Fruit fly (Drosophila melanogaster) whole organism, embryonic: ENCODE results near the gene CG5762.

Experiments
- Abd-B ChIP-seq: fragments of 200-800 bp; sonication (Bioruptor generic); optimal IDR thresholded peaks from 2 replicates; lab custom pipeline; 2018; ENCODE audit warnings: missing biosample characterization, mild to moderate bottlenecking, missing genetic modification characterization, moderate library complexity
- Atf3 ChIP-seq: fragments of 200-800 bp; sonication (Bioruptor generic); optimal IDR thresholded peaks from 3 replicates; lab custom pipeline; 2016; ENCODE audit warnings: missing biosample characterization, missing genetic modification characterization
- Bdp1 ChIP-seq: fragments of 200-800 bp; sonication (Bioruptor generic); optimal IDR thresholded peaks from 3 replicates; lab custom pipeline; 2016; ENCODE audit warnings: missing biosample characterization, missing genetic modification characterization
- Blimp-1 ChIP-seq: fragments of 200-800 bp; sonication (Bioruptor generic); optimal IDR thresholded peaks from 3 replicates; lab custom pipeline; 2018; ENCODE audit warnings: missing biosample characterization, missing genetic modification characterization, mild to moderate bottlenecking, moderate library complexity, missing genetic modification reagents
- CG10431 ChIP-seq: fragments of 200-800 bp; sonication (Bioruptor generic); optimal IDR thresholded peaks from 3 replicates; lab custom pipeline; 2018; ENCODE audit warnings: missing biosample characterization, mild to moderate bottlenecking, missing genetic modification characterization
- CG10979 ChIP-seq: fragments of 200-800 bp; sonication (Bioruptor generic); optimal IDR thresholded peaks from 2 replicates; lab custom pipeline; 2018; ENCODE audit warnings: missing biosample characterization, mild to moderate bottlenecking, missing genetic modification characterization, moderate library complexity
- CG12104 ChIP-seq: fragments of 200-800 bp; sonication (Bioruptor generic); optimal IDR thresholded peaks from 3 replicates; lab custom pipeline; 2016; ENCODE audit warnings: missing biosample characterization, missing genetic modification characterization
- CG12659 ChIP-seq: fragments of 200-800 bp; sonication (Bioruptor generic); optimal IDR thresholded peaks from 3 replicates; lab custom pipeline; 2017; ENCODE audit warnings: mild to moderate bottlenecking, missing biosample characterization, missing genetic modification reagents, missing genetic modification characterization
- CG14965 ChIP-seq: fragments of 200-800 bp; sonication (Bioruptor generic); optimal IDR thresholded peaks from 2 replicates; lab custom pipeline; 2016; ENCODE audit warnings: missing biosample characterization, missing genetic modification characterization, borderline replicate concordance
- CG1603 ChIP-seq: fragments of 200-800 bp; sonication (Bioruptor generic); optimal IDR thresholded peaks from 2 replicates; lab custom pipeline; 2019; ENCODE audit warnings: missing biosample characterization, mild to moderate bottlenecking, missing genetic modification characterization, moderate library complexity
- CG1647 ChIP-seq: fragments of 200-800 bp; sonication (Bioruptor generic); optimal IDR thresholded peaks from 3 replicates; lab custom pipeline; 2016; ENCODE audit warnings: missing biosample characterization, missing genetic modification characterization
- CG17802 ChIP-seq: fragments of 200-800 bp; sonication (Bioruptor generic); optimal IDR thresholded peaks from 2 replicates; lab custom pipeline; 2018; ENCODE audit warnings: missing biosample characterization, mild to moderate bottlenecking, missing genetic modification characterization, moderate library complexity
- CG2678 ChIP-seq: fragments of 200-800 bp; sonication (Bioruptor generic); optimal IDR thresholded peaks from 3 replicates; lab custom pipeline; 2019; ENCODE audit warnings: missing biosample characterization, mild to moderate bottlenecking, missing genetic modification characterization, moderate library complexity
- CG32532 ChIP-seq: fragments of 200-800 bp; sonication (Bioruptor generic); IDR thresholded peaks from 2 replicates; pipeline ENCODE4 v1.3.6; 2022; ENCODE audit warnings: missing biosample characterization, missing genetic modification characterization
- CG34376 ChIP-seq: fragments of 200-800 bp; sonication (Bioruptor generic); optimal IDR thresholded peaks from 2 replicates; lab custom pipeline; 2018; ENCODE audit warnings: missing biosample characterization, mild to moderate bottlenecking, missing genetic modification characterization
- CG43689 ChIP-seq: fragments of 200-800 bp; sonication (Bioruptor generic); IDR thresholded peaks from 2 replicates; pipeline ENCODE4 v1.3.6; 2022; ENCODE audit warnings: missing biosample characterization, missing genetic modification characterization
- CG4424 ChIP-seq: fragments of 200-800 bp; sonication (Bioruptor generic); optimal IDR thresholded peaks from 3 replicates; lab custom pipeline; 2016; ENCODE audit warnings: missing biosample characterization, missing genetic modification characterization
- CG4730 ChIP-seq: fragments of 200-800 bp; sonication (Bioruptor generic); IDR thresholded peaks from 2 replicates; pipeline ENCODE4 v1.3.6; 2022; ENCODE audit warnings: missing biosample characterization, missing genetic modification characterization
- CG5245 ChIP-seq: fragments of 200-800 bp; sonication (Bioruptor generic); optimal IDR thresholded peaks from 3 replicates; lab custom pipeline; 2016; ENCODE audit warnings: missing biosample characterization, missing genetic modification characterization
- CG6791 ChIP-seq: fragments of 200-800 bp; sonication (Bioruptor generic); IDR thresholded peaks from 3 replicates; pipeline ENCODE4 v1.3.6; 2022; ENCODE audit warnings: missing biosample characterization, missing genetic modification characterization; ENCODE audit not compliant: partially characterized antibody
- CG8924 ChIP-seq: fragments of 200-800 bp; optimal IDR thresholded peaks from 3 replicates; lab custom pipeline; 2019; ENCODE audit warnings: missing biosample characterization, mild to moderate bottlenecking, missing genetic modification characterization, moderate library complexity
- CG8944 ChIP-seq: fragments of 200-800 bp; sonication (Bioruptor generic); optimal IDR thresholded peaks from 3 replicates; lab custom pipeline; 2016; ENCODE audit warnings: missing biosample characterization, missing genetic modification characterization
- CHES-1-like ChIP-seq: fragments of 200-800 bp; sonication (Bioruptor generic); optimal IDR thresholded peaks from 2 replicates; lab custom pipeline; 2016; ENCODE audit warnings: missing biosample characterization, missing genetic modification characterization
- D ChIP-seq, 2 experiments: fragments of 200-800 bp in 1 of 2; fragments of >200 bp in 1 of 2; sonication (Bioruptor generic) in 1 of 2; optimal IDR thresholded peaks; 2 replicates in 1 of 2; 3 replicates in 1 of 2; lab custom pipeline; 2017; ENCODE audit warnings: mild to moderate bottlenecking in 1 of 2, missing biosample characterization in 1 of 2, missing genetic modification characterization in 1 of 2, missing genetic modification reagents in 1 of 2
- Fer2 ChIP-seq: fragments of 200-800 bp; sonication (Bioruptor generic); optimal IDR thresholded peaks from 2 replicates; lab custom pipeline; 2018; ENCODE audit warnings: missing biosample characterization, mild to moderate bottlenecking, missing genetic modification characterization, moderate library complexity
- Hey ChIP-seq: fragments of 200-800 bp; sonication (Bioruptor generic); optimal IDR thresholded peaks from 3 replicates; lab custom pipeline; 2018; ENCODE audit warnings: missing biosample characterization, mild to moderate bottlenecking, missing genetic modification characterization
- Max ChIP-seq: fragments of 200-800 bp; sonication (Bioruptor generic); optimal IDR thresholded peaks from 2 replicates; lab custom pipeline; 2016; ENCODE audit warnings: missing biosample characterization, mild to moderate bottlenecking, missing genetic modification characterization
- Nf-YB ChIP-seq: fragments of 200-800 bp; sonication (Bioruptor generic); optimal IDR thresholded peaks from 3 replicates; lab custom pipeline; 2019; ENCODE audit warnings: missing biosample characterization, mild to moderate bottlenecking, missing genetic modification characterization, moderate library complexity
- Rx ChIP-seq: fragments of 200-800 bp; sonication (Bioruptor generic); IDR thresholded peaks from 2 replicates; pipeline ENCODE4 v1.3.6; 2022; ENCODE audit warnings: missing biosample characterization, missing genetic modification characterization
- Taf1 ChIP-seq: fragments of 200-800 bp; sonication (Bioruptor generic); IDR thresholded peaks from 2 replicates; pipeline ENCODE4 v1.3.6; 2022; ENCODE audit warnings: missing biosample characterization, missing genetic modification characterization
- cad ChIP-seq: fragments of >200 bp; optimal IDR thresholded peaks from 2 replicates; lab custom pipeline; 2017; ENCODE audit warnings: missing biosample characterization, missing genetic modification characterization
- cato ChIP-seq: fragments of 200-800 bp; sonication (Bioruptor generic); optimal IDR thresholded peaks from 2 replicates; lab custom pipeline; 2016; ENCODE audit warnings: missing biosample characterization, missing genetic modification characterization, borderline replicate concordance
- crol ChIP-seq: fragments of 200-800 bp; sonication (Bioruptor generic); IDR thresholded peaks from 2 replicates; pipeline ENCODE4 v1.3.6; 2022; ENCODE audit warnings: missing biosample characterization, missing genetic modification characterization
- dm ChIP-seq: fragments of 200-800 bp; sonication (Bioruptor generic); optimal IDR thresholded peaks from 3 replicates; lab custom pipeline; 2016; ENCODE audit warnings: missing biosample characterization, missing genetic modification characterization
- dmrt99B ChIP-seq: fragments of 200-800 bp; sonication (Bioruptor generic); optimal IDR thresholded peaks from 2 replicates; lab custom pipeline; 2018; ENCODE audit warnings: missing biosample characterization, mild to moderate bottlenecking, missing genetic modification characterization, moderate library complexity
- dpn ChIP-seq, 2 experiments: fragments of 200-800 bp; sonication (Bioruptor generic); optimal IDR thresholded peaks; 3 replicates each; lab custom pipeline; 2016; ENCODE audit warnings: missing biosample characterization in 2 of 2, missing genetic modification characterization in 2 of 2
- ftz-f1 ChIP-seq: fragments of 200-800 bp; sonication (Bioruptor generic); optimal IDR thresholded peaks from 2 replicates; lab custom pipeline; 2016; ENCODE audit warnings: missing biosample characterization, missing genetic modification characterization
- gsb-n ChIP-seq: fragments of 200-800 bp; sonication (Bioruptor generic); optimal IDR thresholded peaks from 3 replicates; lab custom pipeline; 2018; ENCODE audit warnings: missing biosample characterization, mild to moderate bottlenecking, missing genetic modification characterization
- gt ChIP-seq: fragments of 200-800 bp; sonication (Bioruptor generic); IDR thresholded peaks from 2 replicates; pipeline ENCODE4 v1.3.6; 2022; ENCODE audit warnings: missing biosample characterization, missing genetic modification characterization
- h ChIP-seq: fragments of >200 bp; optimal IDR thresholded peaks from 2 replicates; lab custom pipeline; 2017
- sc ChIP-seq, 3 experiments: fragments of >200 bp in 2 of 3; fragments of 200-800 bp in 1 of 3; sonication (Bioruptor generic) in 1 of 3; optimal IDR thresholded peaks; 2 replicates in 2 of 3; 3 replicates in 1 of 3; lab custom pipeline; 2017; ENCODE audit warnings: mild to moderate bottlenecking in 1 of 3, missing biosample characterization in 1 of 3, missing genetic modification characterization in 1 of 3, missing genetic modification reagents in 1 of 3
- sens ChIP-seq: fragments of 200-800 bp; sonication (Bioruptor generic); peaks from one replicate; lab custom pipeline; 2016; ENCODE audit warnings: missing biosample characterization, missing genetic modification characterization
- sim ChIP-seq: fragments of 200-800 bp; sonication (Bioruptor generic); IDR thresholded peaks from 2 replicates; pipeline ENCODE4 v1.3.6; 2022; ENCODE audit warnings: missing biosample characterization, missing genetic modification characterization
- ssp ChIP-seq: fragments of 200-800 bp; sonication (Bioruptor generic); IDR thresholded peaks from 2 replicates; pipeline ENCODE4 v1.3.6; 2022; ENCODE audit warnings: missing biosample characterization, missing genetic modification characterization
- tin ChIP-seq: fragments of 200-800 bp; sonication (Bioruptor generic); optimal IDR thresholded peaks from 3 replicates; lab custom pipeline; 2016; ENCODE audit warnings: missing biosample characterization, missing genetic modification characterization
- trem ChIP-seq: fragments of 200-800 bp; optimal IDR thresholded peaks from 3 replicates; lab custom pipeline; 2019; ENCODE audit warnings: missing biosample characterization, mild to moderate bottlenecking, missing genetic modification characterization, moderate library complexity
- ttk ChIP-seq: fragments of 200-800 bp; sonication (Bioruptor generic); IDR thresholded peaks from 2 replicates; pipeline ENCODE4 v2.1.2; 2022; ENCODE audit warnings: missing biosample characterization, missing genetic modification characterization
- vvl ChIP-seq: fragments of 200-800 bp; sonication (Bioruptor generic); IDR thresholded peaks from 2 replicates; pipeline ENCODE4 v1.3.6; 2022; ENCODE audit warnings: missing biosample characterization, missing genetic modification characterization
- z ChIP-seq: fragments of 200-800 bp; sonication (Bioruptor generic); IDR thresholded peaks from 3 replicates; pipeline ENCODE4 v1.3.6; 2022; ENCODE audit warnings: missing biosample characterization, missing genetic modification characterization
- zfh2 ChIP-seq: fragments of 200-800 bp; sonication (Bioruptor generic); optimal IDR thresholded peaks from 2 replicates; lab custom pipeline; 2016; ENCODE audit warnings: missing biosample characterization, missing genetic modification characterization

Gene CG5762

dm6 chr3R:24333182-24333808 lies 28.2 kb downstream of the CG5762 start, which contains the start of the genes Rrp5 and Dis3 (continued):
- TF ChIP-seq CG10431 (no peak), gsb-n (tag; lab: Kevin White, UChicago) (no peak), CG1647 (GFP tag; lab: Kevin White, UChicago) (no peak), Atf3 (no peak), z (GFP tag; lab: Robert Waterston, UW) (no peak; the same call in 2 of the 3 replicates), CHES-1-like (GFP tag; lab: Kevin White, UChicago) (peak; percentile 60), sc (optimal IDR thresholded peaks at IDR 0.05; lab: Kevin White, UChicago) (no peak), sc (GFP tag; optimal IDR thresholded peaks at IDR 0.05; lab: Kevin White, UChicago) (no peak), CG6791 (GFP tag; lab: Robert Waterston, UW) (peak; percentile 66; the same call in 2 of the 3 replicates), h (lab: Kevin White, UChicago) (no peak), Taf1 (GFP tag; lab: Robert Waterston, UW) (no peak), crol (GFP tag; lab: Robert Waterston, UW) (no peak), CG12659 (GFP tag; lab: Kevin White, UChicago) (no peak), cad (GFP tag; lab: Kevin White, UChicago) (no peak), Bdp1 (GFP tag; lab: Kevin White, UChicago) (peak; percentile 38), D (optimal IDR thresholded peaks at IDR 0.05; lab: Kevin White, UChicago) (no peak), D (GFP tag; optimal IDR thresholded peaks at IDR 0.05; lab: Kevin White, UChicago) (no peak), CG1603 (peak; percentile 94), Hey (tag; lab: Kevin White, UChicago) (no peak), CG5245 (no peak), cato (GFP tag; lab: Kevin White, UChicago) (no peak), dm (GFP tag; lab: Kevin White, UChicago) (peak; percentile 100), CG12104 (GFP tag; lab: Kevin White, UChicago) (no peak), CG8924 (no peak), vvl (GFP tag; lab: Robert Waterston, UW) (peak; percentile 78), CG10979 (tag; lab: Kevin White, UChicago) (peak; percentile 55), Blimp-1 (GFP tag; lab: Kevin White, UChicago) (no peak), dmrt99B (no peak), CG32532 (GFP tag; lab: Robert Waterston, UW) (peak; percentile 65), dpn (GFP tag; optimal IDR thresholded peaks at IDR 0.05; lab: Kevin White, UChicago) (no peak), CG17802 (tag; lab: Kevin White, UChicago) (peak; percentile 100), Fer2 (tag; lab: Kevin White, UChicago) (no peak), CG4424 (GFP tag; lab: Kevin White, UChicago) (no peak), zfh2 (GFP tag; lab: Kevin White, UChicago) (peak; percentile 51), CG8944 (peak; percentile 22), sim (GFP tag; lab: Robert Waterston, UW) (no peak), ttk (GFP tag; lab: Robert Waterston, UW) (peak; percentile 38; the same call in 1 of the 2 replicates), CG14965 (GFP tag; lab: Kevin White, UChicago) (no peak), sens (GFP tag; lab: Kevin White, UChicago) (peak; percentile 93), CG43689 (GFP tag; lab: Robert Waterston, UW) (no peak), Nf-YB (GFP tag; lab: Kevin White, UChicago) (no peak), gt (GFP tag; lab: Robert Waterston, UW) (no peak), CG4730 (no peak), ftz-f1 (GFP tag; lab: Kevin White, UChicago) (peak; percentile 37), Rx (no peak), CG2678 (tag; lab: Kevin White, UChicago) (no peak), CG34376 (no peak), tin (GFP tag; lab: Kevin White, UChicago) (peak; percentile 28), ssp (peak; percentile 96), Max (GFP tag; lab: Kevin White, UChicago) (peak; percentile 95), trem (peak; percentile 82), Abd-B (no peak)
